Fruit fly (Drosophila melanogaster): ENCODE results near the gene SMC1.

dm6 chr3R:24015939-24016913 is 41.9 kb upstream of the SMC1 start:
- TF ChIP-seq Smox (GFP tag; optimal IDR thresholded peaks at IDR 0.05) (no peak), CG11762 (GFP tag; optimal IDR thresholded peaks at IDR 0.05; ENCODE audit: insufficient read depth) (no peak), CG31627 (GFP tag; optimal IDR thresholded peaks at IDR 0.05) (no peak), salr (GFP tag; optimal IDR thresholded peaks at IDR 0.05) (no peak), CG8119 (GFP tag; IDR thresholded peaks at IDR 0.05) (0 out of 3 replicates have a peak, but pooled peaks have one; percentile 13), Sox15 (GFP tag; optimal IDR thresholded peaks at IDR 0.05) (no peak), ss (GFP tag; optimal IDR thresholded peaks at IDR 0.05) (no peak), CG6163 (GFP tag; IDR thresholded peaks at IDR 0.05) (peak; percentile 27; the same call in 1 of the 3 replicates), Hr39 (GFP tag; optimal IDR thresholded peaks at IDR 0.05) (no peak)

All from whole organism, prepupa.